Worm (Caenorhabditis elegans) whole organism, midembryonic: ENCODE measurements around the gene C16C8.9.

ENCODE experiments used
- cog-1 ChIP-seq: sonication (generic microtip); optimal IDR thresholded peaks from 2 replicates; lab custom pipeline; 2016; ENCODE audit warnings: missing genetic modification characterization, missing compliant biosample characterization
- flt-1 ChIP-seq: fragments of 200-800 bp; sonication (Bioruptor generic); IDR thresholded peaks from 2 replicates; pipeline ENCODE4 v1.3.6; 2022; ENCODE audit warnings: missing genetic modification characterization, missing compliant biosample characterization
- klf-2 ChIP-seq: fragments of 200-800 bp; sonication (Bioruptor generic); conservative IDR thresholded peaks from 2 replicates; pipeline ENCODE4 v1.3.6; 2022; ENCODE audit warnings: missing genetic modification reagents, missing genetic modification characterization, missing compliant biosample characterization
- ref-1 ChIP-seq: fragments of 200-800 bp; sonication (Bioruptor generic); conservative IDR thresholded peaks from 2 replicates; pipeline ENCODE4 v1.3.6; 2022; ENCODE audit warnings: missing genetic modification reagents, missing genetic modification characterization, missing compliant biosample characterization

DNA sequence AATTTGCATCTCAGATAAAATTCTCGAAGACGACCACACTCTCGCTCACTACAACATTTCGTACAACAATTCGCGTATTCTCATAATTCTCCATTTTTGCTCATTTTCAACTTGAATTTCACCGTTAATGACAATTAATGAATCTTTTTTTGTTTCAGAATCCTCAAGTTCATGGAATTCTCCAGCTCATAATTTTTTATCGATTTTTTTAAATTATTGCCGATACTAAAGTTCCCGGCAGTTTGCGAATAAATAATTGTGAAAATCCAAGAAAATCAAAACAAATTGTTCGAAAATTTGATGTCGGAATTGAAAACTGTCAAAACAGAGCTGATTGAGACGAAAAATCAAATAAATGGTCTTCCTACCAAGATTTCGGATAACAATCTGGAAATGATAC is 15.1 kb downstream of the C16C8.9 start, which contains the start of gene C16C8.21:
- TF ChIP-seq flt-1 (GFP tag; lab: Robert Waterston, UW) (no peak), cog-1 (no peak), klf-2 (GFP tag; lab: Robert Waterston, UW) (no peak), ref-1 (GFP tag; lab: Robert Waterston, UW) (no peak)
